Fruit fly (Drosophila melanogaster) whole organism, adult: ENCODE data around the gene east.

Experiments
- CG11617 ChIP-seq: fragments of 200-800 bp; sonication (Bioruptor generic); optimal IDR thresholded peaks from 2 replicates; lab custom pipeline; 2017; ENCODE audit warnings: mild to moderate bottlenecking, missing biosample characterization, missing genetic modification reagents, missing genetic modification characterization
- CG12768 ChIP-seq: fragments of 200-800 bp; sonication (Bioruptor generic); optimal IDR thresholded peaks from 2 replicates; lab custom pipeline; 2017; ENCODE audit warnings: missing biosample characterization, missing genetic modification characterization, mild to moderate bottlenecking, moderate library complexity, missing genetic modification reagents
- CG14711 ChIP-seq: fragments of 200-800 bp; sonication (Bioruptor generic); optimal IDR thresholded peaks from 2 replicates; lab custom pipeline; 2018; ENCODE audit warnings: missing biosample characterization, mild to moderate bottlenecking, missing genetic modification characterization, moderate library complexity
- CG1620 ChIP-seq: fragments of 200-800 bp; sonication (Bioruptor generic); optimal IDR thresholded peaks from 2 replicates; lab custom pipeline; 2016; ENCODE audit warnings: missing biosample characterization, missing genetic modification characterization
- CG5204 ChIP-seq: fragments of 200-800 bp; sonication (Bioruptor generic); optimal IDR thresholded peaks from 2 replicates; lab custom pipeline; 2016; ENCODE audit warnings: missing biosample characterization, missing genetic modification characterization
- CG7045 ChIP-seq: fragments of 200-800 bp; sonication (Bioruptor generic); optimal IDR thresholded peaks from 2 replicates; lab custom pipeline; 2017; ENCODE audit warnings: missing biosample characterization, mild to moderate bottlenecking, missing genetic modification characterization
- CG7101 ChIP-seq: fragments of 200-800 bp; sonication (Bioruptor generic); optimal IDR thresholded peaks from 2 replicates; lab custom pipeline; 2018; ENCODE audit warnings: missing biosample characterization, mild to moderate bottlenecking, missing genetic modification characterization, moderate library complexity
- Hr96 ChIP-seq: fragments of 200-800 bp; sonication (Bioruptor generic); optimal IDR thresholded peaks from 2 replicates; lab custom pipeline; 2016; ENCODE audit warnings: missing biosample characterization, missing genetic modification characterization
- Mnt ChIP-seq: fragments of 200-800 bp; sonication (Bioruptor generic); optimal IDR thresholded peaks from 2 replicates; lab custom pipeline; 2016; ENCODE audit warnings: missing biosample characterization, mild to moderate bottlenecking, missing genetic modification characterization
- cic ChIP-seq: fragments of 200-800 bp; sonication (Bioruptor generic); optimal IDR thresholded peaks from 2 replicates; lab custom pipeline; 2017; ENCODE audit warnings: missing biosample characterization, mild to moderate bottlenecking, missing genetic modification characterization, moderate library complexity
- cnc ChIP-seq, 2 experiments: fragments of >200 bp; optimal IDR thresholded peaks; 2 replicates each; lab custom pipeline; 2017
- kay ChIP-seq: fragments of 200-800 bp; sonication (Bioruptor generic); peaks from one replicate; lab custom pipeline; 2016; ENCODE audit warnings: missing biosample characterization, missing genetic modification characterization, borderline replicate concordance
- pad ChIP-seq: fragments of 200-800 bp; sonication (Bioruptor generic); optimal IDR thresholded peaks from 3 replicates; lab custom pipeline; 2017; ENCODE audit warnings: missing biosample characterization, missing genetic modification characterization, mild to moderate bottlenecking, moderate library complexity, missing genetic modification reagents
- tj ChIP-seq: fragments of 200-800 bp; sonication (Bioruptor generic); optimal IDR thresholded peaks from 3 replicates; lab custom pipeline; 2017; ENCODE audit warnings: missing biosample characterization, mild to moderate bottlenecking, missing genetic modification characterization, moderate library complexity

dm6 chrX:1968152-1968551 is 42.5 kb upstream of the east start:
- TF ChIP-seq kay (GFP tag; lab: Kevin White, UChicago) (no peak), CG14711 (tag; lab: Kevin White, UChicago) (no peak), tj (no peak), Mnt (GFP tag; lab: Kevin White, UChicago) (no peak), CG11617 (GFP tag; lab: Kevin White, UChicago) (no peak), Hr96 (GFP tag; lab: Kevin White, UChicago) (no peak), CG7045 (GFP tag; lab: Kevin White, UChicago) (no peak), CG12768 (GFP tag; lab: Kevin White, UChicago) (no peak), CG1620 (no peak), CG5204 (no peak), CG7101 (tag; lab: Kevin White, UChicago) (no peak), cnc (optimal IDR thresholded peaks at IDR 0.05; lab: Kevin White, UChicago) (no peak), pad (GFP tag; lab: Kevin White, UChicago) (no peak), cic (GFP tag; lab: Kevin White, UChicago) (no peak)
